Fruit fly (Drosophila melanogaster) whole organism, embryonic: ENCODE measurements around the gene CG7889.
A peak's percentile ranks its signal among the peaks of the same experiment; 100 is the strongest.

Experiments used
- Adf1 ChIP-seq: fragments of 200-800 bp; sonication (Bioruptor generic); IDR thresholded peaks from 2 replicates; pipeline ENCODE4 v1.3.6; 2022; ENCODE audit warnings: missing biosample characterization, missing genetic modification characterization
- CG10321 ChIP-seq: fragments of 200-800 bp; sonication (Bioruptor generic); IDR thresholded peaks from 2 replicates; pipeline ENCODE4 v1.3.6; 2022; ENCODE audit warnings: missing biosample characterization, missing genetic modification characterization
- CG11247 ChIP-seq: fragments of 200-800 bp; sonication (Bioruptor generic); IDR thresholded peaks from 2 replicates; pipeline ENCODE4 v1.3.6; 2022; ENCODE audit warnings: missing biosample characterization, missing genetic modification characterization
- CG13123 ChIP-seq: fragments of 200-800 bp; sonication (Bioruptor generic); optimal IDR thresholded peaks from 2 replicates; lab custom pipeline; 2016; ENCODE audit warnings: missing biosample characterization, missing genetic modification characterization
- CG14667 ChIP-seq: fragments of 200-800 bp; sonication (Bioruptor generic); IDR thresholded peaks from 2 replicates; pipeline ENCODE4 v1.3.6; 2022; ENCODE audit warnings: missing biosample characterization, missing genetic modification characterization
- CG15269 ChIP-seq: fragments of 200-800 bp; sonication (Bioruptor generic); optimal IDR thresholded peaks from 2 replicates; lab custom pipeline; 2018; ENCODE audit warnings: missing biosample characterization, mild to moderate bottlenecking, missing genetic modification characterization, moderate library complexity
- CG15514 ChIP-seq: fragments of 200-800 bp; sonication (Bioruptor generic); optimal IDR thresholded peaks from 3 replicates; lab custom pipeline; 2017; ENCODE audit warnings: missing biosample characterization, missing genetic modification characterization, mild to moderate bottlenecking, moderate library complexity, missing genetic modification reagents
- CG1647 ChIP-seq: fragments of 200-800 bp; sonication (Bioruptor generic); optimal IDR thresholded peaks from 3 replicates; lab custom pipeline; 2016; ENCODE audit warnings: missing biosample characterization, missing genetic modification characterization
- CG17359 ChIP-seq: fragments of 200-800 bp; sonication (Bioruptor generic); optimal IDR thresholded peaks from 3 replicates; lab custom pipeline; 2018; ENCODE audit warnings: missing biosample characterization, mild to moderate bottlenecking, missing genetic modification characterization, moderate library complexity
- CG17912 ChIP-seq: fragments of 200-800 bp; sonication (Bioruptor generic); optimal IDR thresholded peaks from 2 replicates; lab custom pipeline; 2018; ENCODE audit warnings: missing biosample characterization, mild to moderate bottlenecking, missing genetic modification characterization
- CG18476 ChIP-seq: fragments of 200-800 bp; sonication (Bioruptor generic); optimal IDR thresholded peaks from 2 replicates; lab custom pipeline; 2016; ENCODE audit warnings: missing biosample characterization, mild to moderate bottlenecking, missing genetic modification characterization
- CG18619 ChIP-seq: fragments of 200-800 bp; sonication (Bioruptor generic); optimal IDR thresholded peaks from 3 replicates; lab custom pipeline; 2017; ENCODE audit warnings: missing biosample characterization, mild to moderate bottlenecking, missing genetic modification characterization
- CG2199 ChIP-seq: fragments of 200-800 bp; sonication (Bioruptor generic); IDR thresholded peaks from 3 replicates; pipeline ENCODE4 v1.3.6; 2022; ENCODE audit warnings: missing biosample characterization, missing genetic modification characterization
- CG2889 ChIP-seq: fragments of 200-800 bp; sonication (Bioruptor generic); IDR thresholded peaks from 3 replicates; pipeline ENCODE4 v1.3.6; 2022; ENCODE audit warnings: missing biosample characterization, missing genetic modification characterization
- CG32772 ChIP-seq: fragments of 200-800 bp; sonication (Bioruptor generic); IDR thresholded peaks from 2 replicates; pipeline ENCODE4 v1.3.6; 2022; ENCODE audit warnings: missing biosample characterization, missing genetic modification characterization
- CG34224 ChIP-seq: fragments of 200-800 bp; sonication (Bioruptor generic); IDR thresholded peaks from 3 replicates; pipeline ENCODE4 v1.3.6; 2022; ENCODE audit warnings: missing biosample characterization, missing genetic modification characterization; ENCODE audit not compliant: partially characterized antibody
- CG3838 ChIP-seq: fragments of 200-800 bp; sonication (Bioruptor generic); optimal IDR thresholded peaks from 3 replicates; lab custom pipeline; 2016; ENCODE audit warnings: missing biosample characterization, missing genetic modification characterization
- CG4282 ChIP-seq: fragments of 200-800 bp; sonication (Bioruptor generic); optimal IDR thresholded peaks from 2 replicates; lab custom pipeline; 2016; ENCODE audit warnings: missing biosample characterization, missing genetic modification characterization
- CG4360 ChIP-seq: fragments of 200-800 bp; sonication (Bioruptor generic); IDR thresholded peaks from 2 replicates; pipeline ENCODE4 v1.3.6; 2022; ENCODE audit warnings: missing biosample characterization, missing genetic modification characterization
- CG4854 ChIP-seq: fragments of 200-800 bp; sonication (Bioruptor generic); optimal IDR thresholded peaks from 2 replicates; lab custom pipeline; 2016; ENCODE audit warnings: missing biosample characterization, missing genetic modification characterization, inconsistent platforms
- CG5180 ChIP-seq: fragments of 200-800 bp; sonication (Bioruptor generic); optimal IDR thresholded peaks from 3 replicates; lab custom pipeline; 2017; ENCODE audit warnings: missing biosample characterization, missing genetic modification characterization, mild to moderate bottlenecking, moderate library complexity, missing genetic modification reagents
- CG6689 ChIP-seq: fragments of 200-800 bp; sonication (Bioruptor generic); IDR thresholded peaks from 2 replicates; pipeline ENCODE4 v1.3.6; 2022; ENCODE audit warnings: missing biosample characterization, missing genetic modification characterization
- CG6854 ChIP-seq: fragments of 200-800 bp; sonication (Bioruptor generic); optimal IDR thresholded peaks from 3 replicates; lab custom pipeline; 2017; ENCODE audit warnings: missing biosample characterization, mild to moderate bottlenecking, missing genetic modification characterization
- CG7745 ChIP-seq: fragments of 200-800 bp; sonication (Bioruptor generic); optimal IDR thresholded peaks from 2 replicates; lab custom pipeline; 2018; ENCODE audit warnings: missing biosample characterization, mild to moderate bottlenecking, missing genetic modification characterization, moderate library complexity
- CG7786 ChIP-seq: fragments of 200-800 bp; sonication (Bioruptor generic); optimal IDR thresholded peaks from 2 replicates; lab custom pipeline; 2016; ENCODE audit warnings: missing biosample characterization, missing genetic modification characterization
- CG7963 ChIP-seq: fragments of 200-800 bp; sonication (Bioruptor generic); IDR thresholded peaks from 3 replicates; pipeline ENCODE4 v1.3.6; 2022; ENCODE audit warnings: missing biosample characterization, missing genetic modification characterization; ENCODE audit not compliant: partially characterized antibody
- Dad ChIP-seq: fragments of 200-800 bp; sonication (Bioruptor generic); optimal IDR thresholded peaks from 3 replicates; lab custom pipeline; 2016; ENCODE audit warnings: missing biosample characterization, missing genetic modification characterization
- Dek ChIP-seq: fragments of 200-800 bp; sonication (Bioruptor generic); optimal IDR thresholded peaks from 3 replicates; lab custom pipeline; 2019; ENCODE audit warnings: missing biosample characterization, mild to moderate bottlenecking, missing genetic modification characterization, moderate library complexity
- Dip2 ChIP-seq: fragments of 200-800 bp; sonication (Bioruptor generic); IDR thresholded peaks from 2 replicates; pipeline ENCODE4 v1.3.6; 2022; ENCODE audit warnings: missing biosample characterization, missing genetic modification characterization
- Dip3 ChIP-seq: fragments of 200-800 bp; sonication (Bioruptor generic); optimal IDR thresholded peaks from 3 replicates; lab custom pipeline; 2016; ENCODE audit warnings: missing biosample characterization, missing genetic modification characterization
- HLH4C ChIP-seq: fragments of 200-800 bp; sonication (Bioruptor generic); IDR thresholded peaks from 3 replicates; pipeline ENCODE4 v1.3.6; 2022; ENCODE audit warnings: missing biosample characterization, missing genetic modification characterization; ENCODE audit not compliant: partially characterized antibody
- HLHmδ ChIP-seq: fragments of 200-800 bp; sonication (Bioruptor generic); optimal IDR thresholded peaks from 2 replicates; lab custom pipeline; 2018; ENCODE audit warnings: missing biosample characterization, mild to moderate bottlenecking, missing genetic modification characterization, moderate library complexity
- Hand ChIP-seq: fragments of 200-800 bp; sonication (Bioruptor generic); optimal IDR thresholded peaks from 2 replicates; lab custom pipeline; 2017; ENCODE audit warnings: mild to moderate bottlenecking, missing biosample characterization, missing genetic modification reagents, missing genetic modification characterization
- MESR4 ChIP-seq: fragments of 200-800 bp; sonication (Bioruptor generic); optimal IDR thresholded peaks from 2 replicates; lab custom pipeline; 2018; ENCODE audit warnings: missing biosample characterization, mild to moderate bottlenecking, missing genetic modification characterization, moderate library complexity
- Med ChIP-seq: fragments of 200-800 bp; sonication (Bioruptor generic); peaks from one replicate; lab custom pipeline; 2016; ENCODE audit warnings: missing biosample characterization, missing genetic modification characterization, mild to moderate bottlenecking, inconsistent platforms, moderate library complexity
- Meics ChIP-seq: fragments of 200-800 bp; sonication (Bioruptor generic); optimal IDR thresholded peaks from 2 replicates; lab custom pipeline; 2017; ENCODE audit warnings: missing biosample characterization, mild to moderate bottlenecking, missing genetic modification characterization
- Ravus ChIP-seq: fragments of 200-800 bp; sonication (Bioruptor generic); IDR thresholded peaks from 2 replicates; pipeline ENCODE4 v1.3.6; 2022; ENCODE audit warnings: missing biosample characterization, missing genetic modification characterization
- ac ChIP-seq: fragments of 200-800 bp; sonication (Bioruptor generic); optimal IDR thresholded peaks from 3 replicates; lab custom pipeline; 2017; ENCODE audit warnings: missing biosample characterization, mild to moderate bottlenecking, missing genetic modification characterization
- al ChIP-seq: fragments of 200-800 bp; sonication (Bioruptor generic); IDR thresholded peaks from 2 replicates; pipeline ENCODE4 v1.3.6; 2022; ENCODE audit warnings: missing biosample characterization, missing genetic modification characterization
- amos ChIP-seq: fragments of 200-800 bp; sonication (Bioruptor generic); IDR thresholded peaks from 2 replicates; pipeline ENCODE4 v1.3.6; 2022; ENCODE audit warnings: missing biosample characterization, missing genetic modification characterization; ENCODE audit not compliant: partially characterized antibody
- chinmo ChIP-seq: fragments of 200-800 bp; sonication (Bioruptor generic); IDR thresholded peaks from 4 replicates; pipeline ENCODE4 v1.3.6; 2022; ENCODE audit warnings: missing biosample characterization, missing genetic modification characterization; ENCODE audit not compliant: partially characterized antibody
- crol ChIP-seq: fragments of 200-800 bp; sonication (Bioruptor generic); IDR thresholded peaks from 2 replicates; pipeline ENCODE4 v1.3.6; 2022; ENCODE audit warnings: missing biosample characterization, missing genetic modification characterization
- dimm ChIP-seq: fragments of 200-800 bp; sonication (Bioruptor generic); IDR thresholded peaks from 2 replicates; pipeline ENCODE4 v1.3.6; 2022; ENCODE audit warnings: missing biosample characterization, missing genetic modification characterization
- en ChIP-seq: fragments of 200-800 bp; sonication (Bioruptor generic); optimal IDR thresholded peaks from 2 replicates; lab custom pipeline; 2016; ENCODE audit warnings: missing biosample characterization, missing genetic modification characterization
- eve ChIP-seq, 2 experiments: fragments of >200 bp; optimal IDR thresholded peaks; 2 replicates each; lab custom pipeline; 2017; ENCODE audit warnings: missing biosample characterization in 2 of 2, missing genetic modification characterization in 2 of 2
- ftz-f1 ChIP-seq: fragments of 200-800 bp; sonication (Bioruptor generic); optimal IDR thresholded peaks from 2 replicates; lab custom pipeline; 2016; ENCODE audit warnings: missing biosample characterization, missing genetic modification characterization
- ken ChIP-seq: fragments of 200-800 bp; sonication (Bioruptor generic); IDR thresholded peaks from 3 replicates; pipeline ENCODE4 v1.3.6; 2022; ENCODE audit warnings: missing biosample characterization, missing genetic modification characterization
- luna ChIP-seq: fragments of 200-800 bp; sonication (Bioruptor generic); optimal IDR thresholded peaks from 2 replicates; lab custom pipeline; 2016; ENCODE audit warnings: missing biosample characterization, missing genetic modification characterization
- phol ChIP-seq: fragments of 200-800 bp; sonication (Bioruptor generic); optimal IDR thresholded peaks from 3 replicates; lab custom pipeline; 2018; ENCODE audit warnings: missing biosample characterization, mild to moderate bottlenecking, missing genetic modification characterization, moderate library complexity
- pzg ChIP-seq: fragments of 200-800 bp; sonication (Bioruptor generic); optimal IDR thresholded peaks from 3 replicates; lab custom pipeline; 2018; ENCODE audit warnings: missing biosample characterization, mild to moderate bottlenecking, missing genetic modification characterization, moderate library complexity
- schlank ChIP-seq: fragments of 200-800 bp; sonication (Bioruptor generic); optimal IDR thresholded peaks from 2 replicates; lab custom pipeline; 2018; ENCODE audit warnings: missing biosample characterization, mild to moderate bottlenecking, missing genetic modification characterization
- seq ChIP-seq: fragments of 200-800 bp; sonication (Bioruptor generic); IDR thresholded peaks from 2 replicates; pipeline ENCODE4 v1.3.6; 2022; ENCODE audit warnings: missing biosample characterization, missing genetic modification characterization

CG7889 gene

DNA sequence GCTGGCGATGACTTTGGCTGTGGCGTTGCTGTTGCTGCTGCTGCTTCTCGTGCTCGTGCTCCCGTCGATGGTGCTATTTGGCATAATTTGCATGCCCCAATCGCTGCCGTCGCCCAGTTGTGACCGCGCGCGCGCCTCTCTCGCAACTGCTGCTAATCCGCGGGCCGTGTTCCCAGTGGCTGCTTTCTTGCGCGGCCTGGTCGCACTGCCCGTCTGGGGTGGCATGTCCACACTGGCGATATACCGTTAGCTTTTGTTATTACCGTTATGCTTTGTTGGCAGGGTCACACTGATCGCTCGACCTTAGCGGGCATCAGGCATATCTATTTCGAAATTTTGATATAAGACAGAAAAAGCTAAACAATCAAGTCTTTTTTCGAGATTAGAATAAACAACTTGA is 41.8 kb upstream of the CG7889 start, which contains the start of gene CG7990 (continued):
- TF ChIP-seq Dip2 (GFP tag; lab: Robert Waterston, UW) (no peak), CG14667 (no peak), Dek (no peak), Meics (GFP tag; lab: Kevin White, UChicago) (no peak), CG10321 (GFP tag; lab: Robert Waterston, UW) (no peak), CG6689 (GFP tag; lab: Robert Waterston, UW) (no peak), seq (GFP tag; lab: Robert Waterston, UW) (no peak), Adf1 (no peak; the same call in 1 of the 2 replicates), schlank (tag; lab: Kevin White, UChicago) (no peak), CG1647 (no peak), luna (GFP tag; lab: Kevin White, UChicago) (no peak), CG4282 (GFP tag; lab: Kevin White, UChicago) (no peak), CG4360 (GFP tag; lab: Robert Waterston, UW) (no peak), HLHmδ (GFP tag; lab: Kevin White, UChicago) (no peak), CG7786 (GFP tag; lab: Kevin White, UChicago) (no peak), pzg (GFP tag; lab: Kevin White, UChicago) (peak; percentile 73), CG3838 (GFP tag; lab: Kevin White, UChicago) (no peak), CG2199 (GFP tag; lab: Robert Waterston, UW) (no peak), amos (GFP tag; lab: Robert Waterston, UW) (peak; percentile 43), CG7745 (tag; lab: Kevin White, UChicago) (no peak), CG11247 (GFP tag; lab: Robert Waterston, UW) (no peak), CG7963 (GFP tag; lab: Robert Waterston, UW) (no peak), Hand (GFP tag; lab: Kevin White, UChicago) (no peak), CG18476 (GFP tag; lab: Kevin White, UChicago) (no peak), HLH4C (GFP tag; lab: Robert Waterston, UW) (no peak), eve (GFP tag; optimal IDR thresholded peaks at IDR 0.05; lab: Kevin White, UChicago) (no peak), crol (GFP tag; lab: Robert Waterston, UW) (no peak; the same call in 1 of the 2 replicates), ken (GFP tag; lab: Robert Waterston, UW) (no peak), ftz-f1 (GFP tag; lab: Kevin White, UChicago) (peak; percentile 35), CG2889 (no peak), al (GFP tag; lab: Robert Waterston, UW) (no peak), CG5180 (GFP tag; lab: Kevin White, UChicago) (no peak), chinmo (GFP tag; lab: Robert Waterston, UW) (0 out of 4 replicates have a peak, but pooled peaks have one; percentile 29), CG6854 (GFP tag; lab: Kevin White, UChicago) (no peak), CG15269 (tag; lab: Kevin White, UChicago) (no peak), CG17912 (GFP tag; lab: Kevin White, UChicago) (no peak), CG34224 (GFP tag; lab: Robert Waterston, UW) (peak; percentile 6; the same call in 1 of the 3 replicates), ac (GFP tag; lab: Kevin White, UChicago) (no peak), CG13123 (no peak), Dip3 (no peak), CG4854 (GFP tag; lab: Kevin White, UChicago) (no peak), CG18619 (GFP tag; lab: Kevin White, UChicago) (no peak), phol (tag; lab: Kevin White, UChicago) (no peak), en (GFP tag; lab: Kevin White, UChicago) (no peak), CG17359 (no peak), Med (GFP tag; lab: Kevin White, UChicago) (peak; percentile 73), Dad (no peak), dimm (GFP tag; lab: Robert Waterston, UW) (no peak), CG32772 (GFP tag; lab: Robert Waterston, UW) (no peak), MESR4 (GFP tag; lab: Kevin White, UChicago) (peak; percentile 2), Ravus (GFP tag; lab: Robert Waterston, UW) (no peak), CG15514 (GFP tag; lab: Kevin White, UChicago) (peak; percentile 56)
